Fruit fly (Drosophila melanogaster) ovary, adult (tissue): ENCODE measurements around the gene ich.
A peak's percentile ranks its signal among the peaks of the same experiment; 100 is the strongest.

ENCODE experiments used
- CG17801 ChIP-seq: fragments of 200-800 bp; optimal IDR thresholded peaks from 2 replicates; lab custom pipeline; 2019; ENCODE audit warnings: missing biosample characterization, mild to moderate bottlenecking, missing genetic modification characterization, moderate library complexity; ENCODE audit not compliant: partially characterized antibody

Gene ich

dm6 chr3R:8957739-8958138, 5.1 kb downstream of the ich start:
- no peak for TF ChIP-seq CG17801 (GFP tag; lab: Kevin White, UChicago)

dm6 chr3R:8956333-8956732, 6.5 kb downstream of the ich start:
- TF ChIP-seq CG17801 (GFP tag; lab: Kevin White, UChicago), result no peak

dm6 chr3R:8955359-8955820, 7.4 kb downstream of the ich start:
- no peak for TF ChIP-seq CG17801 (GFP tag; lab: Kevin White, UChicago)

- TF ChIP-seq CG17801 (GFP tag; lab: Kevin White, UChicago), result no peak
These were observed 8.1 kb downstream of the ich start for dm6 chr3R:8954515-8955358.

dm6 chr3R:8949334-8950066, 13.3 kb downstream of the ich start:
- TF ChIP-seq CG17801 (GFP tag; lab: Kevin White, UChicago), result no peak

dm6 chr3R:8948855-8949254, 14.0 kb downstream of the ich start:
- TF ChIP-seq CG17801 (GFP tag; lab: Kevin White, UChicago), result no peak

- TF ChIP-seq CG17801 (GFP tag; lab: Kevin White, UChicago), result no peak
These were observed 14.9 kb downstream of the ich start for dm6 chr3R:8947757-8948428.

dm6 chr3R:8946429-8946828, 16.4 kb downstream of the ich start:
- no peak for TF ChIP-seq CG17801 (GFP tag; lab: Kevin White, UChicago)

- TF ChIP-seq CG17801 (GFP tag; lab: Kevin White, UChicago), result no peak
These were observed 17.1 kb downstream of the ich start for dm6 chr3R:8945502-8946324.

dm6 chr3R:8944866-8945265, 18.0 kb downstream of the ich start, which contains the start of gene CG11964:
Gene CG11964, minus strand, starts transcription at chr3R:8945020.
- no peak for TF ChIP-seq CG17801 (GFP tag; lab: Kevin White, UChicago)

- peak; percentile 39 for TF ChIP-seq CG17801 (GFP tag; lab: Kevin White, UChicago)
These were observed 23.1 kb downstream of the ich start for dm6 chr3R:8939750-8940149.

- TF ChIP-seq CG17801 (GFP tag; lab: Kevin White, UChicago), result no peak
These were observed 24.1 kb downstream of the ich start, which contains the start of gene ScsbetaA for dm6 chr3R:8938494-8939404. Gene ScsbetaA, plus strand, starts transcription at chr3R:8938724.

- no peak for TF ChIP-seq CG17801 (GFP tag; lab: Kevin White, UChicago)
These were observed 27.9 kb downstream of the ich start, which contains the start of gene osk for dm6 chr3R:8934930-8935329. Gene osk, plus strand, starts transcription at chr3R:8935126.
